Worm (Caenorhabditis elegans) whole organism, early embryonic: Measurements from ENCODE around the gene phy-2.

ENCODE experiments used
- B0310.2 ChIP-seq: sonication (generic microtip); optimal IDR thresholded peaks from 2 replicates; lab custom pipeline; 2016; ENCODE audit warnings: mild to moderate bottlenecking, missing genetic modification characterization, missing compliant biosample characterization
- F13C5.2 ChIP-seq: sonication (generic microtip); optimal IDR thresholded peaks from 2 replicates; lab custom pipeline; 2017; ENCODE audit warnings: mild to moderate bottlenecking, missing genetic modification characterization, inconsistent platforms, missing compliant biosample characterization
- aly-1 ChIP-seq: sonication (generic microtip); optimal IDR thresholded peaks from 2 replicates; lab custom pipeline; 2016; ENCODE audit warnings: missing genetic modification characterization, missing compliant biosample characterization
- ama-1 ChIP-seq: fragments of 150-350 bp; optimal IDR thresholded peaks from 2 replicates; lab custom pipeline; 2014
- ceh-13 ChIP-seq: fragments of 200-800 bp; sonication (Bioruptor generic); optimal IDR thresholded peaks from 2 replicates; lab custom pipeline; 2018; ENCODE audit warnings: mild to moderate bottlenecking, missing genetic modification characterization, missing compliant biosample characterization
- ets-7 ChIP-seq: sonication (generic microtip); optimal IDR thresholded peaks from 2 replicates; lab custom pipeline; 2016; ENCODE audit warnings: missing genotype, missing genetic modification characterization, missing compliant biosample characterization
- flt-1 ChIP-seq: fragments of 200-800 bp; sonication (Bioruptor generic); IDR thresholded peaks from 2 replicates; pipeline ENCODE4 v1.3.6; 2022; ENCODE audit warnings: missing genetic modification characterization, missing compliant biosample characterization
- hmg-4 ChIP-seq: fragments of 200-800 bp; sonication (Bioruptor generic); optimal IDR thresholded peaks from 2 replicates; lab custom pipeline; 2018; ENCODE audit warnings: mild to moderate bottlenecking, missing genetic modification characterization, missing compliant biosample characterization
- scrt-1 ChIP-seq: fragments of 200-800 bp; sonication (Bioruptor generic); IDR thresholded peaks from 2 replicates; pipeline ENCODE4 v1.3.6; 2022; ENCODE audit warnings: missing genetic modification characterization, missing compliant biosample characterization
- sea-1 ChIP-seq: fragments of 200-800 bp; sonication (Bioruptor generic); conservative IDR thresholded peaks from 2 replicates; pipeline ENCODE4 v1.3.6; 2022; ENCODE audit warnings: missing genetic modification characterization, missing compliant biosample characterization
- tbx-11 ChIP-seq: fragments of 200-800 bp; sonication (Bioruptor generic); IDR thresholded peaks from 2 replicates; pipeline ENCODE4 v1.3.6; 2022; ENCODE audit warnings: missing genetic modification characterization, missing compliant biosample characterization
- tra-4 ChIP-seq: sonication (generic microtip); optimal IDR thresholded peaks from 2 replicates; lab custom pipeline; 2017; ENCODE audit warnings: missing genetic modification characterization, missing compliant biosample characterization

DNA sequence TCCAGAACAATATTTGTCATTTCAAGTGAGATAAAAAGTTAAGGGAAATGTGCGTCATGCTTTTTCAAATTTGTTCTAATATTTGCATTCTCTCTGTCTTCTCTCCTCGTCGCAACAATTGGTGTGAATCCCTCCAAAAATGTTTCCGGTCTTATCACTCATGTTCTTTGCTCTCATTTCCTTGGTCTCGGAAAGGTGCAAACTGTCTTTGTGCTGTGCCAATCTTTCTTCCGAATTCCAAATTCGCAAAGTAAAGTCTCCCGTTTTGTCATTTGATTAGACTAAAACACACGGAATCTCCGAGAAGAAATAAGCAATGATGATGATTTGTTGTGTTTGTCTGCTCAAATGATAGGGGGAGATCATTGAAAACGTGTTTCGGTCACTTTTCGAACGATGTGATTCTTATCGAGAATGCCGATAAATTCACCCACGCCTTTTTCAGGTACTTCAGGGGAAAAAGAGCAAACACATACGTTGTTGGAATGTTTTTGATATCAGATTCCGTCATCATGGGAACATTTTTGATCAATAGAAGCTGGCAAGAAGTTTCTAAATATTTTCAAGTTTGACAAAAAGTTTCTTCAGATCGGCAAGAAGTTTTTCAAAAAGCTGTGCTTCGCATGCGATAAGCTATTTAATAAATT is 50.2 kb downstream of the phy-2 start:
- TF ChIP-seq ets-7 (tag; lab: Kevin White, UChicago) (no peak), ama-1 (lab: Kevin White, UChicago) (no peak), ceh-13 (GFP tag; lab: Kevin White, UChicago) (no peak), tbx-11 (no peak), sea-1 (GFP tag; lab: Robert Waterston, UW) (no peak), B0310.2 (no peak), flt-1 (GFP tag; lab: Robert Waterston, UW) (no peak), tra-4 (tag; lab: Kevin White, UChicago) (no peak), hmg-4 (GFP tag; lab: Kevin White, UChicago) (no peak), scrt-1 (GFP tag; lab: Robert Waterston, UW) (no peak), aly-1 (tag; lab: Kevin White, UChicago) (no peak), F13C5.2 (tag; lab: Kevin White, UChicago) (no peak)
